Worm (Caenorhabditis elegans): ENCODE results near the gene vps-16.

DNA sequence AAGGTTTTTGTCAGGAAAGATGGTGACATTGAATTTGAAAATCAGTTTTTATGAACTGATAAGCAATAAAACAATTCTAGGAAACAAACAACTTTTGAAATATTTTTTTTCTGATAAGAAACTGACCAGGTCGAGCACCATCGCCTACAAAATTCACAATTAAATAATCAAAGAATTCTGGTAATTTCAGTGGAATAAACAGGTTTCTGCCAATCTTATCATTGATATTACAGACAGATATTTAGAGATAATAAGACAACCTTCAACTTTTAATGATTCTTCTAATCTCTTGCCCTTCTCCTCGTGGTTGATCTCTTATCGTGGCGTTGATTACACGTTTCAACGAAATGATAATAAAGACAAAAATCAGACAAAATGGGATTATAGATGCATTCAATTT is 36.7 kb upstream of the vps-16 start:
- TF ChIP-seq mdl-1 (tag; optimal IDR thresholded peaks at IDR 0.05) (no peak), ama-1 (optimal IDR thresholded peaks at IDR 0.05) (no peak), vab-15 (tag; optimal IDR thresholded peaks at IDR 0.05) (no peak)
